Worm (Caenorhabditis elegans) whole organism, early embryonic: ENCODE results near the gene enu-3.2.

Experiments
- ama-1 ChIP-seq: fragments of 150-350 bp; optimal IDR thresholded peaks from 2 replicates; lab custom pipeline; 2014
- scrt-1 ChIP-seq: fragments of 200-800 bp; sonication (Bioruptor generic); IDR thresholded peaks from 2 replicates; pipeline ENCODE4 v1.3.6; 2022; ENCODE audit warnings: missing genetic modification characterization, missing compliant biosample characterization
- sea-1 ChIP-seq: fragments of 200-800 bp; sonication (Bioruptor generic); conservative IDR thresholded peaks from 2 replicates; pipeline ENCODE4 v1.3.6; 2022; ENCODE audit warnings: missing genetic modification characterization, missing compliant biosample characterization

DNA sequence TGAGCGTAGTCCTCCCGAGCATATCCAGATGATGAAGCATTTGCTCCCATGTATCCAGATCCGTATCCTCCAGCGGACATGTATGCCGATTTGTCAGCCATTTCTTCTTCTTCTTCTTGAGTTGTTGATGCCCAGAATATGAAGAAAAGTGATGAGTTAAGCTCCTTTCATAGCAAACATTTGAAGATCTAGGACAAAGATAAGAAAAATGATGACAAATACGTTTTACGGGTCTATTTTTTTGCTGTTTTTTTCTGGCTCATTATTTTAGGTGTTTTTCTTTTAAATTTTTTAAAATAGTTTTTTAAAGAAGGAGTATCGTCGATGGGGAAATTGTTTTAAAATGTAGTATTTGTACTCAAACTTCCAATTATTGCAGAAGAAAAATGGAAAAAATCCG, 45.2 kb upstream of the enu-3.2 start, which contains the start of gene nspd-9:
- TF ChIP-seq sea-1 (GFP tag; lab: Robert Waterston, UW): no peak
- TF ChIP-seq scrt-1: no peak
- TF ChIP-seq ama-1: no peak
